Fruit fly (Drosophila melanogaster) whole organism, embryonic: ENCODE results near the gene CG3277.

Source experiments
- Ada2b ChIP-seq: fragments of 200-800 bp; sonication (Bioruptor generic); IDR thresholded peaks from 2 replicates; pipeline ENCODE4 v1.3.6; 2022; ENCODE audit warnings: missing biosample characterization, missing genetic modification characterization
- Adf1 ChIP-seq: fragments of 200-800 bp; sonication (Bioruptor generic); IDR thresholded peaks from 2 replicates; pipeline ENCODE4 v1.3.6; 2022; ENCODE audit warnings: missing biosample characterization, missing genetic modification characterization
- Blimp-1 ChIP-seq: fragments of 200-800 bp; sonication (Bioruptor generic); optimal IDR thresholded peaks from 3 replicates; lab custom pipeline; 2018; ENCODE audit warnings: missing biosample characterization, missing genetic modification characterization, mild to moderate bottlenecking, moderate library complexity, missing genetic modification reagents
- CG10366 ChIP-seq: fragments of 200-800 bp; sonication (Bioruptor generic); IDR thresholded peaks from 2 replicates; pipeline ENCODE4 v1.3.6; 2022; ENCODE audit warnings: missing biosample characterization, missing genetic modification characterization
- CG11723 ChIP-seq: fragments of 200-800 bp; sonication (Bioruptor generic); optimal IDR thresholded peaks from 2 replicates; lab custom pipeline; 2017; ENCODE audit warnings: missing biosample characterization, mild to moderate bottlenecking, missing genetic modification characterization
- CG12769 ChIP-seq: fragments of 200-800 bp; sonication (Bioruptor generic); optimal IDR thresholded peaks from 2 replicates; lab custom pipeline; 2019; ENCODE audit warnings: missing biosample characterization, mild to moderate bottlenecking, missing genetic modification characterization, moderate library complexity
- CG12942 ChIP-seq: fragments of 200-800 bp; sonication (Bioruptor generic); optimal IDR thresholded peaks from 3 replicates; lab custom pipeline; 2016; ENCODE audit warnings: missing biosample characterization, missing genetic modification characterization
- CG13624 ChIP-seq: fragments of 200-800 bp; sonication (Bioruptor generic); optimal IDR thresholded peaks from 2 replicates; lab custom pipeline; 2016; ENCODE audit warnings: missing biosample characterization, missing genetic modification characterization
- CG14014 ChIP-seq: fragments of 200-800 bp; sonication (Bioruptor generic); IDR thresholded peaks from 2 replicates; pipeline ENCODE4 v1.3.6; 2022; ENCODE audit warnings: missing biosample characterization, missing genetic modification characterization
- CG14667 ChIP-seq: fragments of 200-800 bp; sonication (Bioruptor generic); IDR thresholded peaks from 2 replicates; pipeline ENCODE4 v1.3.6; 2022; ENCODE audit warnings: missing biosample characterization, missing genetic modification characterization
- CG17912 ChIP-seq: fragments of 200-800 bp; sonication (Bioruptor generic); optimal IDR thresholded peaks from 2 replicates; lab custom pipeline; 2018; ENCODE audit warnings: missing biosample characterization, mild to moderate bottlenecking, missing genetic modification characterization
- CG2120 ChIP-seq: fragments of 200-800 bp; sonication (Bioruptor generic); optimal IDR thresholded peaks from 3 replicates; lab custom pipeline; 2016; ENCODE audit warnings: missing biosample characterization, missing genetic modification characterization
- CG3163 ChIP-seq: fragments of 200-800 bp; sonication (Bioruptor generic); optimal IDR thresholded peaks from 3 replicates; lab custom pipeline; 2016; ENCODE audit warnings: missing biosample characterization, missing genetic modification characterization
- CG33213 ChIP-seq: fragments of 200-800 bp; sonication (Bioruptor generic); optimal IDR thresholded peaks from 3 replicates; lab custom pipeline; 2016; ENCODE audit warnings: missing biosample characterization, missing genetic modification characterization
- CG8290 ChIP-seq, 3 experiments: fragments of 200-800 bp; sonication (Bioruptor generic); optimal IDR thresholded peaks; 2 replicates each; lab custom pipeline; 2016 to 2019; ENCODE audit warnings: missing biosample characterization in 3 of 3, missing genetic modification characterization in 3 of 3, mild to moderate bottlenecking in 2 of 3, moderate library complexity in 1 of 3
- CG8478 ChIP-seq: fragments of >200 bp; optimal IDR thresholded peaks from 2 replicates; lab custom pipeline; 2018
- CG9437 ChIP-seq: fragments of 200-800 bp; sonication (Bioruptor generic); optimal IDR thresholded peaks from 2 replicates; lab custom pipeline; 2018; ENCODE audit warnings: missing biosample characterization, mild to moderate bottlenecking, missing genetic modification characterization
- CG9609 ChIP-seq: fragments of 200-800 bp; sonication (Bioruptor generic); optimal IDR thresholded peaks from 3 replicates; lab custom pipeline; 2016; ENCODE audit warnings: missing biosample characterization, missing genetic modification characterization
- D19B ChIP-seq: fragments of 200-800 bp; sonication (Bioruptor generic); optimal IDR thresholded peaks from 2 replicates; lab custom pipeline; 2017; ENCODE audit warnings: missing biosample characterization, mild to moderate bottlenecking, missing genetic modification characterization
- Doc2 ChIP-seq: fragments of 200-800 bp; sonication (Bioruptor generic); IDR thresholded peaks from 2 replicates; pipeline ENCODE4 v1.3.6; 2022; ENCODE audit warnings: missing biosample characterization, missing genetic modification characterization
- Fer2 ChIP-seq: fragments of 200-800 bp; sonication (Bioruptor generic); optimal IDR thresholded peaks from 2 replicates; lab custom pipeline; 2018; ENCODE audit warnings: missing biosample characterization, mild to moderate bottlenecking, missing genetic modification characterization, moderate library complexity
- Fer3 ChIP-seq: fragments of 200-800 bp; sonication (Bioruptor generic); optimal IDR thresholded peaks from 2 replicates; lab custom pipeline; 2018; ENCODE audit warnings: missing biosample characterization, mild to moderate bottlenecking, missing genetic modification characterization, moderate library complexity
- GATAe ChIP-seq: fragments of 200-800 bp; sonication (Bioruptor generic); conservative IDR thresholded peaks from 2 replicates; pipeline ENCODE4 v1.3.6; 2022; ENCODE audit warnings: missing biosample characterization, missing genetic modification characterization
- Hey ChIP-seq: fragments of 200-800 bp; sonication (Bioruptor generic); optimal IDR thresholded peaks from 3 replicates; lab custom pipeline; 2018; ENCODE audit warnings: missing biosample characterization, mild to moderate bottlenecking, missing genetic modification characterization
- Hr78 ChIP-seq, 2 experiments: fragments of 200-800 bp in 1 of 2; fragments of >200 bp in 1 of 2; sonication (Bioruptor generic) in 1 of 2; optimal IDR thresholded peaks; 2 replicates each; lab custom pipeline; 2017 to 2019; ENCODE audit warnings: missing biosample characterization in 2 of 2, missing genetic modification characterization in 2 of 2, mild to moderate bottlenecking in 1 of 2, moderate library complexity in 1 of 2
- Myb ChIP-seq: fragments of 200-800 bp; sonication (Bioruptor generic); optimal IDR thresholded peaks from 2 replicates; lab custom pipeline; 2016; ENCODE audit warnings: missing biosample characterization, missing genetic modification characterization
- Nf-YB ChIP-seq: fragments of 200-800 bp; sonication (Bioruptor generic); optimal IDR thresholded peaks from 3 replicates; lab custom pipeline; 2019; ENCODE audit warnings: missing biosample characterization, mild to moderate bottlenecking, missing genetic modification characterization, moderate library complexity
- Sox102F ChIP-seq: fragments of 200-800 bp; sonication (Bioruptor generic); optimal IDR thresholded peaks from 2 replicates; lab custom pipeline; 2018; ENCODE audit warnings: missing biosample characterization, mild to moderate bottlenecking, missing genetic modification characterization, moderate library complexity
- Sry-β ChIP-seq: fragments of 200-800 bp; sonication (Bioruptor generic); optimal IDR thresholded peaks from 2 replicates; lab custom pipeline; 2018; ENCODE audit warnings: missing biosample characterization, mild to moderate bottlenecking, missing genetic modification characterization, moderate library complexity
- aop ChIP-seq: fragments of 200-800 bp; sonication (Bioruptor generic); IDR thresholded peaks from 2 replicates; pipeline ENCODE4 v1.3.6; 2022; ENCODE audit warnings: missing biosample characterization, missing genetic modification characterization
- bsh ChIP-seq, 2 experiments: fragments of 200-800 bp; sonication (Bioruptor generic); optimal IDR thresholded peaks; 2 replicates each; lab custom pipeline; 2017 to 2018; ENCODE audit warnings: mild to moderate bottlenecking in 2 of 2, missing biosample characterization in 2 of 2, missing genetic modification characterization in 2 of 2, moderate library complexity in 1 of 2
- crc ChIP-seq: fragments of 200-800 bp; sonication (Bioruptor generic); optimal IDR thresholded peaks from 2 replicates; lab custom pipeline; 2016; ENCODE audit warnings: missing biosample characterization, missing genetic modification characterization
- ewg ChIP-seq: fragments of 200-800 bp; sonication (Bioruptor generic); optimal IDR thresholded peaks from 3 replicates; lab custom pipeline; 2017; ENCODE audit warnings: mild to moderate bottlenecking, missing biosample characterization, missing genetic modification reagents, missing genetic modification characterization
- ftz-f1 ChIP-seq: fragments of 200-800 bp; sonication (Bioruptor generic); optimal IDR thresholded peaks from 2 replicates; lab custom pipeline; 2016; ENCODE audit warnings: missing biosample characterization, missing genetic modification characterization
- gce ChIP-seq: fragments of 200-800 bp; sonication (Bioruptor generic); IDR thresholded peaks from 3 replicates; pipeline ENCODE4 v1.3.6; 2022; ENCODE audit warnings: missing biosample characterization, missing genetic modification characterization
- hbn ChIP-seq: fragments of 200-800 bp; sonication (Bioruptor generic); IDR thresholded peaks from 2 replicates; pipeline ENCODE4 v1.3.6; 2022; ENCODE audit warnings: missing biosample characterization, missing genetic modification characterization; ENCODE audit not compliant: partially characterized antibody
- ind ChIP-seq: fragments of 200-800 bp; sonication (Bioruptor generic); optimal IDR thresholded peaks from 3 replicates; lab custom pipeline; 2016; ENCODE audit warnings: missing biosample characterization, missing genetic modification characterization
- ken ChIP-seq: fragments of 200-800 bp; sonication (Bioruptor generic); IDR thresholded peaks from 3 replicates; pipeline ENCODE4 v1.3.6; 2022; ENCODE audit warnings: missing biosample characterization, missing genetic modification characterization
- nerfin-1 ChIP-seq: fragments of 200-800 bp; sonication (Bioruptor generic); optimal IDR thresholded peaks from 3 replicates; lab custom pipeline; 2019; ENCODE audit warnings: missing biosample characterization, mild to moderate bottlenecking, missing genetic modification characterization, moderate library complexity
- nom ChIP-seq: fragments of 200-800 bp; sonication (Bioruptor generic); optimal IDR thresholded peaks from 2 replicates; lab custom pipeline; 2017; ENCODE audit warnings: missing biosample characterization, missing genetic modification characterization, mild to moderate bottlenecking, moderate library complexity, missing genetic modification reagents
- otp ChIP-seq: fragments of 200-800 bp; sonication (Bioruptor generic); IDR thresholded peaks from 3 replicates; pipeline ENCODE4, ENCODE4 v1.3.6; 2022; ENCODE audit warnings: missing biosample characterization, missing genetic modification characterization
- phol ChIP-seq: fragments of 200-800 bp; sonication (Bioruptor generic); optimal IDR thresholded peaks from 3 replicates; lab custom pipeline; 2018; ENCODE audit warnings: missing biosample characterization, mild to moderate bottlenecking, missing genetic modification characterization, moderate library complexity
- scrt ChIP-seq: fragments of 200-800 bp; sonication (Bioruptor generic); optimal IDR thresholded peaks from 2 replicates; lab custom pipeline; 2018; ENCODE audit warnings: missing biosample characterization, mild to moderate bottlenecking, missing genetic modification characterization, moderate library complexity
- shn ChIP-seq: fragments of 200-800 bp; sonication (Bioruptor generic); optimal IDR thresholded peaks from 3 replicates; lab custom pipeline; 2016; ENCODE audit warnings: missing biosample characterization, missing genetic modification characterization
- sna ChIP-seq: fragments of 200-800 bp; sonication (Bioruptor generic); IDR thresholded peaks from 2 replicates; pipeline ENCODE4 v1.3.6; 2022; ENCODE audit warnings: missing biosample characterization, missing genetic modification characterization; ENCODE audit not compliant: partially characterized antibody
- sqz ChIP-seq: fragments of 200-800 bp; sonication (Bioruptor generic); optimal IDR thresholded peaks from 3 replicates; lab custom pipeline; 2018; ENCODE audit warnings: missing biosample characterization, mild to moderate bottlenecking, missing genetic modification characterization
- unc-4 ChIP-seq: fragments of 200-800 bp; sonication (Bioruptor generic); IDR thresholded peaks from 2 replicates; pipeline ENCODE4 v1.3.6; 2022; ENCODE audit warnings: missing biosample characterization, missing genetic modification characterization; ENCODE audit not compliant: partially characterized antibody
- vnd ChIP-seq: fragments of 200-800 bp; sonication (Bioruptor generic); IDR thresholded peaks from 3 replicates; pipeline ENCODE4 v1.3.6; 2022; ENCODE audit warnings: missing biosample characterization, missing genetic modification characterization; ENCODE audit not compliant: partially characterized antibody

Gene CG3277

DNA sequence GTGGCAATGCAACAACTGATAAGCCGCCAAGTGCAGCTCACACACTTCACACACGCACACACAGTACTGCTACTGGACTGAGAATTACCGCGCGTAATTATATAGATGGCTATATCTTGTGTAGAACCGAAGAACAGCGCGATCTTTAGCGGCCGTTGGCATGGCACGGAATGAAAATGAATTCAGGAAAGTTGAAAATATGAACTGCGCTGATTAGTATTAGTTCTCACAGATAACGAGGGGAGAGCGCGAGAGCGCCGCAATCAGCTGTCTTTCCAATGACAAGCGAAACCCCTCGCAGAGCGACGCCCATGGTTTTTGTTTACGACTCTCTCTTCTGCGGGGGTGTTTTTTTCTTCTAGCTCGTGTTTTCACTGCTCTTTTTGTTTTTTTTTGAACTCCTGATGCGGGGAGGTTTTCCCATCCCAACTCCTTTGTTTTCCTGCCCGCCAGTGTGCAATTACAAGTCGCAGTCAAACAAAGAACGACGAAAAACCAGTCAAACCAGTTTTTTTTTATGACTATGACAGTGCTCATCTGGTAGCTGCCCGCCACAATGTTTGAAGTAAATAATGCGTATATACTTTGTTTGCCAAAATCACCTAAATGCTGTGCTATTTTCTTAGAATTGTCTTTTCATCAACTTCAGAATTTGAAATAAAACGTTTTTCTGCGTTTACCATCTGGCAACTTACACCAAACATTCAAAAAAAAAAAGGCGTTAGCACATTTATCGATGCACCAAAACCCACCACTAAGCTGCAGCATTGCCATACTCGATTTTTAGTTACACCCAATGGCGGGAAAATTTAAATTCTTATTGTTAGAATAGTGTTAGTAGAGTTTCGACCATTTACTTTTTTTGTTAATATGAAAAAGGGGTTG lies 700 bp upstream of the CG3277 start, which contains the start of gene CG9663 (continued):
- TF ChIP-seq ftz-f1 (GFP tag; lab: Kevin White, UChicago) (peak; percentile 47), ken (GFP tag; lab: Robert Waterston, UW) (no peak), Adf1 (GFP tag; lab: Robert Waterston, UW) (no peak), sna (GFP tag; lab: Robert Waterston, UW) (peak; percentile 52; the same call in 1 of the 2 replicates), Fer3 (tag; lab: Kevin White, UChicago) (no peak), CG8478 (lab: Kevin White, UChicago) (no peak), nerfin-1 (tag; lab: Kevin White, UChicago) (peak; percentile 27), Blimp-1 (GFP tag; lab: Kevin White, UChicago) (peak; percentile 5), CG13624 (GFP tag; lab: Kevin White, UChicago) (peak; percentile 7), D19B (GFP tag; lab: Kevin White, UChicago) (no peak), unc-4 (GFP tag; lab: Robert Waterston, UW) (no peak), hbn (GFP tag; lab: Robert Waterston, UW) (no peak), vnd (no peak), Nf-YB (GFP tag; lab: Kevin White, UChicago) (no peak), ewg (GFP tag; lab: Kevin White, UChicago) (no peak), scrt (peak; percentile 37), CG12942 (GFP tag; lab: Kevin White, UChicago) (no peak), Sry-β (no peak), CG8290 (GFP tag; optimal IDR thresholded peaks at IDR 0.05; lab: Kevin White, UChicago) (no peak), CG8290 (tag; optimal IDR thresholded peaks at IDR 0.05; lab: Kevin White, UChicago) (peak in 1 of 2 experiments; percentile 61), CG33213 (GFP tag; lab: Kevin White, UChicago) (peak; percentile 38), CG3163 (GFP tag; lab: Kevin White, UChicago) (peak; percentile 22), otp (GFP tag; lab: Robert Waterston, UW) (no peak; the same call in 2 of the 3 replicates), Sox102F (no peak), gce (GFP tag; lab: Robert Waterston, UW) (no peak), CG14014 (GFP tag; lab: Robert Waterston, UW) (no peak), phol (tag; lab: Kevin White, UChicago) (peak; percentile 7), sqz (peak; percentile 100), CG9437 (GFP tag; lab: Kevin White, UChicago) (no peak), shn (GFP tag; lab: Kevin White, UChicago) (peak; percentile 50), nom (GFP tag; lab: Kevin White, UChicago) (peak; percentile 94), bsh (GFP tag; optimal IDR thresholded peaks at IDR 0.05; lab: Kevin White, UChicago) (peak; percentile 18 to 85), CG9609 (GFP tag; lab: Kevin White, UChicago) (no peak), CG12769 (tag; lab: Kevin White, UChicago) (peak; percentile 71), aop (GFP tag; lab: Robert Waterston, UW) (no peak), CG2120 (peak; percentile 34), Fer2 (tag; lab: Kevin White, UChicago) (no peak), GATAe (GFP tag; lab: Robert Waterston, UW) (peak; percentile 70), ind (GFP tag; lab: Kevin White, UChicago) (no peak), Hey (tag; lab: Kevin White, UChicago) (no peak), CG17912 (GFP tag; lab: Kevin White, UChicago) (no peak), CG14667 (GFP tag; lab: Robert Waterston, UW) (no peak), Myb (peak; percentile 99), Doc2 (GFP tag; lab: Robert Waterston, UW) (no peak), Ada2b (GFP tag; lab: Robert Waterston, UW) (no peak), crc (GFP tag; lab: Kevin White, UChicago) (no peak), CG10366 (no peak; the same call in 1 of the 2 replicates), Hr78 (GFP tag; optimal IDR thresholded peaks at IDR 0.05; lab: Kevin White, UChicago) (peak in 1 of 2 experiments; percentile 81), CG11723 (GFP tag; lab: Kevin White, UChicago) (no peak)
